Fruit fly (Drosophila melanogaster): ENCODE results near the gene CG31528.

The CG31528 gene

DNA sequence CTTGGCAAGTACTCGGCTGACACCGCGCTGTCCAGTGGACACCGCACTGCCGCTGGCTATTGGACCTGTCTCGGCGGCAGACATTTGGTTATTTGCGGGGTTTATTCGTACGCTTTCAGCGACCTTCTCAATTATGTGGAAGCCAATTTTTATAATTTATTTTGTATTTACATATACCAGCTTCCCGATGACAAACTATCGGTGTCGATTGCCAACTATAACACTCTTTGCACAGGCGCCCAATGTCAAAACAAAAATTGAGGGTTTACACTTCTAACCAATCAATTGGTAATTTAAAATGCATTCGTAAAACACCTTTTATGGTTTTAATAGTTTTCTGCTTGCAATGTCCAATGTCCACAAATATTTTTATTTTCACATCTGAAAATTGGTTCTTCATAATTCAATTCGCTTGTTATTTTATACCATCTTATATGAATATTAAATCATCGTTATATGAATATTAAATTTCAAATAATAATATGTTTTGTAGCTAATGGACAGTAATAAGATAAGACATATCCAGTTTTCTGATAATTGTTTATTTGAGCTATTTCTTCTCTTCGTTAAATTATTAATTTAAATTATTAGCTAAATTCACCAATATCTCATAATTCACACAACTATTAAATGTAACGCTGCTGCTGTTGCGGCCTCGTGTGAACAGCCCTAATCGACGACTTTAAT is 16.3 kb upstream of the CG31528 start (continued):
- TF ChIP-seq CG12071 (GFP tag; optimal IDR thresholded peaks at IDR 0.05) = no peak
- peak; percentile 4 for TF ChIP-seq dm (GFP tag; optimal IDR thresholded peaks at IDR 0.05)
- no peak for TF ChIP-seq CG6654 (GFP tag; optimal IDR thresholded peaks at IDR 0.05)
- no peak for TF ChIP-seq CG18476 (GFP tag; optimal IDR thresholded peaks at IDR 0.05)
- TF ChIP-seq CG2116 (GFP tag; optimal IDR thresholded peaks at IDR 0.05) = peak; percentile 57
- no peak for TF ChIP-seq sd (tag; optimal IDR thresholded peaks at IDR 0.05)
- no peak for TF ChIP-seq Ada2b (GFP tag; IDR thresholded peaks at IDR 0.05)
- TF ChIP-seq zfh1 (GFP tag; IDR thresholded peaks at IDR 0.05) = no peak
- TF ChIP-seq CG10274 (GFP tag; optimal IDR thresholded peaks at IDR 0.05) = no peak
- TF ChIP-seq CG2875 (GFP tag; optimal IDR thresholded peaks at IDR 0.05) = no peak
- TF ChIP-seq grau (tag; optimal IDR thresholded peaks at IDR 0.05) = peak; percentile 30
- TF ChIP-seq CG9797 (GFP tag; optimal IDR thresholded peaks at IDR 0.05) = no peak
- TF ChIP-seq vvl (GFP tag; IDR thresholded peaks at IDR 0.05) = peak; percentile 63
- peak; percentile 21 for TF ChIP-seq CG2678 (tag; optimal IDR thresholded peaks at IDR 0.05)
- TF ChIP-seq onecut (GFP tag; IDR thresholded peaks at IDR 0.05) = no peak
- TF ChIP-seq CG10431 (GFP tag; optimal IDR thresholded peaks at IDR 0.05) = no peak
- no peak for TF ChIP-seq Dad (GFP tag; optimal IDR thresholded peaks at IDR 0.05)
- TF ChIP-seq CG11398 (GFP tag; optimal IDR thresholded peaks at IDR 0.05) = no peak
- no peak for TF ChIP-seq CG17612 (GFP tag; IDR thresholded peaks at IDR 0.05)
- TF ChIP-seq CG14860 (GFP tag; IDR thresholded peaks at IDR 0.05; ENCODE audit: partially characterized antibody) = no peak
- TF ChIP-seq CG4707 (GFP tag; optimal IDR thresholded peaks at IDR 0.05) = no peak
- TF ChIP-seq CG33557 (GFP tag; optimal IDR thresholded peaks at IDR 0.05) = no peak
- TF ChIP-seq abd-A (tag; optimal IDR thresholded peaks at IDR 0.05) = no peak
- no peak for TF ChIP-seq CG4820 (GFP tag; optimal IDR thresholded peaks at IDR 0.05)
- TF ChIP-seq CG31388 (GFP tag; optimal IDR thresholded peaks at IDR 0.05) = no peak
- TF ChIP-seq CHES-1-like (GFP tag; optimal IDR thresholded peaks at IDR 0.05) = no peak
- TF ChIP-seq Hr39 (optimal IDR thresholded peaks at IDR 0.05) = no peak
- no peak for TF ChIP-seq Deaf1 (tag; optimal IDR thresholded peaks at IDR 0.05)
- no peak for TF ChIP-seq CG7786 (GFP tag; optimal IDR thresholded peaks at IDR 0.05)
- no peak for TF ChIP-seq CG32532 (GFP tag; IDR thresholded peaks at IDR 0.05)
- TF ChIP-seq stwl (tag; optimal IDR thresholded peaks at IDR 0.05) = no peak
- peak; percentile 18 for TF ChIP-seq CG10209 (GFP tag; optimal IDR thresholded peaks at IDR 0.05)
- peak; percentile 26 for TF ChIP-seq Hsf (GFP tag; optimal IDR thresholded peaks at IDR 0.05)
- TF ChIP-seq GATAe (GFP tag; conservative IDR thresholded peaks at IDR 0.05) = no peak
- TF ChIP-seq nerfin-1 (tag; optimal IDR thresholded peaks at IDR 0.05) = no peak
- no peak for TF ChIP-seq maf-S (GFP tag; optimal IDR thresholded peaks at IDR 0.05)
- no peak for TF ChIP-seq CG2889 (GFP tag; IDR thresholded peaks at IDR 0.05)
- TF ChIP-seq pros (GFP tag; optimal IDR thresholded peaks at IDR 0.05) = no peak
- TF ChIP-seq Hr78 (GFP tag; optimal IDR thresholded peaks at IDR 0.05) = peak in 1 of 2 experiments; percentile 37
- no peak for TF ChIP-seq Fer3 (tag; optimal IDR thresholded peaks at IDR 0.05)
- TF ChIP-seq org-1 (GFP tag; optimal IDR thresholded peaks at IDR 0.05) = no peak
- no peak for TF ChIP-seq D19A (tag; optimal IDR thresholded peaks at IDR 0.05)
- no peak for TF ChIP-seq CG8089 (GFP tag; optimal IDR thresholded peaks at IDR 0.05)
- peak; percentile 18 for TF ChIP-seq ind (GFP tag; optimal IDR thresholded peaks at IDR 0.05)
- no peak for TF ChIP-seq usp (GFP tag; optimal IDR thresholded peaks at IDR 0.05)
- TF ChIP-seq CG7556 (GFP tag; optimal IDR thresholded peaks at IDR 0.05) = no peak
- TF ChIP-seq CG3163 (GFP tag; optimal IDR thresholded peaks at IDR 0.05) = no peak
- TF ChIP-seq CG4328 (GFP tag; optimal IDR thresholded peaks at IDR 0.05) = no peak
- no peak for TF ChIP-seq salm (tag; optimal IDR thresholded peaks at IDR 0.05)
- TF ChIP-seq Fer1 (GFP tag; optimal IDR thresholded peaks at IDR 0.05) = no peak
- no peak for TF ChIP-seq D19B (GFP tag; optimal IDR thresholded peaks at IDR 0.05)
